Worm (Caenorhabditis elegans): ENCODE results near the gene C53A5.16.

ce11 chrV:14532374-14532773 is 10.0 kb upstream of the C53A5.16 start:
- TF ChIP-seq elt-2 (tag; optimal IDR thresholded peaks at IDR 0.05) (no peak), nfya-1 (tag; optimal IDR thresholded peaks at IDR 0.05; ENCODE audit: insufficient read depth) (no peak), elt-3 (tag; optimal IDR thresholded peaks at IDR 0.05) (no peak), nhr-11 (tag; optimal IDR thresholded peaks at IDR 0.05) (no peak), pha-4 (tag; optimal IDR thresholded peaks at IDR 0.05) (no peak), ceh-16 (tag; optimal IDR thresholded peaks at IDR 0.05) (no peak), daf-12 (tag; optimal IDR thresholded peaks at IDR 0.05) (no peak), ama-1 (optimal IDR thresholded peaks at IDR 0.05) (no peak), nhr-76 (tag; optimal IDR thresholded peaks at IDR 0.05) (no peak), ztf-11 (tag; optimal IDR thresholded peaks at IDR 0.05) (no peak), nhr-28 (tag; optimal IDR thresholded peaks at IDR 0.05) (no peak), snpc-4 (tag; optimal IDR thresholded peaks at IDR 0.05) (no peak), lsy-12 (tag; optimal IDR thresholded peaks at IDR 0.05) (no peak)

Measured in whole organism, L3 larva.